Fruit fly (Drosophila melanogaster) whole organism, embryonic: ENCODE data around the gene RacGAP84C.

Experiments
- CG10267 ChIP-seq: fragments of 200-800 bp; sonication (Bioruptor generic); optimal IDR thresholded peaks from 2 replicates; lab custom pipeline; 2018; ENCODE audit warnings: missing biosample characterization, mild to moderate bottlenecking, missing genetic modification characterization, moderate library complexity
- CG10321 ChIP-seq: fragments of 200-800 bp; sonication (Bioruptor generic); IDR thresholded peaks from 2 replicates; pipeline ENCODE4 v1.3.6; 2022; ENCODE audit warnings: missing biosample characterization, missing genetic modification characterization
- CG10654 ChIP-seq: fragments of 200-800 bp; sonication (Bioruptor generic); optimal IDR thresholded peaks from 2 replicates; lab custom pipeline; 2016; ENCODE audit warnings: missing biosample characterization, missing genetic modification characterization
- CG11093 ChIP-seq: fragments of 200-800 bp; sonication (Bioruptor generic); IDR thresholded peaks from 3 replicates; pipeline ENCODE4 v1.3.6; 2022; ENCODE audit warnings: missing biosample characterization, missing genetic modification characterization
- CG13894 ChIP-seq: fragments of 200-800 bp; sonication (Bioruptor generic); optimal IDR thresholded peaks from 3 replicates; lab custom pipeline; 2018; ENCODE audit warnings: missing biosample characterization, mild to moderate bottlenecking, missing genetic modification characterization, moderate library complexity
- CG14014 ChIP-seq: fragments of 200-800 bp; sonication (Bioruptor generic); IDR thresholded peaks from 2 replicates; pipeline ENCODE4 v1.3.6; 2022; ENCODE audit warnings: missing biosample characterization, missing genetic modification characterization
- CG14860 ChIP-seq: fragments of 200-800 bp; sonication (Bioruptor generic); IDR thresholded peaks from 3 replicates; pipeline ENCODE4 v1.3.6; 2022; ENCODE audit warnings: missing biosample characterization, missing genetic modification characterization; ENCODE audit not compliant: partially characterized antibody
- CG1647 ChIP-seq: fragments of 200-800 bp; sonication (Bioruptor generic); optimal IDR thresholded peaks from 3 replicates; lab custom pipeline; 2016; ENCODE audit warnings: missing biosample characterization, missing genetic modification characterization
- CG16813 ChIP-seq: fragments of 200-800 bp; sonication (Bioruptor generic); IDR thresholded peaks from 3 replicates; pipeline ENCODE4 v1.3.6; 2022; ENCODE audit warnings: missing biosample characterization, missing genetic modification characterization; ENCODE audit not compliant: partially characterized antibody
- CG17186 ChIP-seq: fragments of 200-800 bp; sonication (Bioruptor generic); optimal IDR thresholded peaks from 3 replicates; lab custom pipeline; 2017; ENCODE audit warnings: missing biosample characterization, missing genetic modification reagents, missing genetic modification characterization
- CG1832 ChIP-seq: fragments of 200-800 bp; sonication (Bioruptor generic); optimal IDR thresholded peaks from 2 replicates; lab custom pipeline; 2017; ENCODE audit warnings: missing biosample characterization, mild to moderate bottlenecking, missing genetic modification characterization, inconsistent platforms
- CG30431 ChIP-seq: fragments of 200-800 bp; sonication (Bioruptor generic); optimal IDR thresholded peaks from 2 replicates; lab custom pipeline; 2017; ENCODE audit warnings: missing biosample characterization, missing genetic modification characterization
- CG3163 ChIP-seq: fragments of 200-800 bp; sonication (Bioruptor generic); optimal IDR thresholded peaks from 3 replicates; lab custom pipeline; 2016; ENCODE audit warnings: missing biosample characterization, missing genetic modification characterization
- CG34224 ChIP-seq: fragments of 200-800 bp; sonication (Bioruptor generic); IDR thresholded peaks from 3 replicates; pipeline ENCODE4 v1.3.6; 2022; ENCODE audit warnings: missing biosample characterization, missing genetic modification characterization; ENCODE audit not compliant: partially characterized antibody
- CG3847 ChIP-seq: fragments of 200-800 bp; sonication (Bioruptor generic); IDR thresholded peaks from 2 replicates; pipeline ENCODE4 v1.3.6; 2022; ENCODE audit warnings: missing biosample characterization, missing genetic modification characterization
- CG5180 ChIP-seq: fragments of 200-800 bp; sonication (Bioruptor generic); optimal IDR thresholded peaks from 3 replicates; lab custom pipeline; 2017; ENCODE audit warnings: missing biosample characterization, missing genetic modification characterization, mild to moderate bottlenecking, moderate library complexity, missing genetic modification reagents
- CG6765 ChIP-seq: fragments of 200-800 bp; sonication (Bioruptor generic); optimal IDR thresholded peaks from 3 replicates; lab custom pipeline; 2017; ENCODE audit warnings: missing biosample characterization, mild to moderate bottlenecking, missing genetic modification characterization
- CG7357 ChIP-seq: fragments of 200-800 bp; sonication (Bioruptor generic); IDR thresholded peaks from 3 replicates; pipeline ENCODE4 v1.3.6; 2022; ENCODE audit warnings: missing biosample characterization, missing genetic modification characterization
- CG8478 ChIP-seq: fragments of >200 bp; optimal IDR thresholded peaks from 2 replicates; lab custom pipeline; 2018
- CG8765 ChIP-seq: fragments of 200-800 bp; sonication (Bioruptor generic); IDR thresholded peaks from 2 replicates; pipeline ENCODE4 v1.3.6; 2022; ENCODE audit warnings: missing biosample characterization, missing genetic modification characterization
- Dip2 ChIP-seq: fragments of 200-800 bp; sonication (Bioruptor generic); IDR thresholded peaks from 2 replicates; pipeline ENCODE4 v1.3.6; 2022; ENCODE audit warnings: missing biosample characterization, missing genetic modification characterization
- Dref ChIP-seq: fragments of 200-800 bp; sonication (Bioruptor generic); IDR thresholded peaks from 2 replicates; pipeline ENCODE4 v1.3.6; 2022; ENCODE audit warnings: missing biosample characterization, missing genetic modification characterization
- Ets65A ChIP-seq: fragments of 200-800 bp; sonication (Bioruptor generic); peaks from one replicate; lab custom pipeline; 2016; ENCODE audit warnings: missing biosample characterization, missing genetic modification characterization
- H2.0 ChIP-seq: fragments of 200-800 bp; sonication (Bioruptor generic); IDR thresholded peaks from 2 replicates; pipeline ENCODE4 v1.3.6; 2022; ENCODE audit warnings: missing biosample characterization, missing genetic modification characterization
- Jarid2 ChIP-seq: fragments of 200-800 bp; sonication (Bioruptor generic); optimal IDR thresholded peaks from 3 replicates; lab custom pipeline; 2017; ENCODE audit warnings: mild to moderate bottlenecking, missing biosample characterization, missing genetic modification reagents, missing genetic modification characterization
- Meics ChIP-seq: fragments of 200-800 bp; sonication (Bioruptor generic); optimal IDR thresholded peaks from 2 replicates; lab custom pipeline; 2017; ENCODE audit warnings: missing biosample characterization, mild to moderate bottlenecking, missing genetic modification characterization
- Nf-YA ChIP-seq: fragments of 200-800 bp; sonication (Bioruptor generic); IDR thresholded peaks from 2 replicates; pipeline ENCODE4 v1.3.6; 2022; ENCODE audit warnings: missing biosample characterization, missing genetic modification characterization
- Nf-YB ChIP-seq: fragments of 200-800 bp; sonication (Bioruptor generic); optimal IDR thresholded peaks from 3 replicates; lab custom pipeline; 2019; ENCODE audit warnings: missing biosample characterization, mild to moderate bottlenecking, missing genetic modification characterization, moderate library complexity
- Nf-YC ChIP-seq: fragments of 200-800 bp; optimal IDR thresholded peaks from 3 replicates; lab custom pipeline; 2019; ENCODE audit warnings: missing biosample characterization, mild to moderate bottlenecking, missing genetic modification characterization, moderate library complexity
- Sry-δ ChIP-seq: fragments of 200-800 bp; sonication (Bioruptor generic); optimal IDR thresholded peaks from 2 replicates; lab custom pipeline; 2016; ENCODE audit warnings: missing biosample characterization, missing genetic modification characterization
- Tbp ChIP-seq: fragments of >200 bp; optimal IDR thresholded peaks from 2 replicates; lab custom pipeline; 2018; ENCODE audit warnings: missing biosample characterization, missing genetic modification characterization
- Trl ChIP-seq, 3 experiments: fragments of >200 bp in 2 of 3; fragments of 200-800 bp in 1 of 3; sonication (Bioruptor generic) in 1 of 3; optimal IDR thresholded peaks; 2 replicates in 1 of 3; 3 replicates in 2 of 3; lab custom pipeline; 2016 to 2017; ENCODE audit warnings: missing biosample characterization in 1 of 3, missing genetic modification characterization in 1 of 3
- Xbp1 ChIP-seq: fragments of 200-800 bp; sonication (Bioruptor generic); optimal IDR thresholded peaks from 3 replicates; lab custom pipeline; 2016; ENCODE audit warnings: missing biosample characterization, mild to moderate bottlenecking, missing genetic modification characterization
- ase ChIP-seq: fragments of 200-800 bp; sonication (Bioruptor generic); IDR thresholded peaks from 3 replicates; pipeline ENCODE4 v1.3.6; 2022; ENCODE audit warnings: missing biosample characterization, missing genetic modification characterization
- ato ChIP-seq: fragments of 200-800 bp; sonication (Bioruptor generic); IDR thresholded peaks from 2 replicates; pipeline ENCODE4 v1.3.6; 2022; ENCODE audit warnings: missing biosample characterization, missing genetic modification characterization; ENCODE audit not compliant: partially characterized antibody
- bigmax ChIP-seq: fragments of 200-800 bp; sonication (Bioruptor generic); optimal IDR thresholded peaks from 2 replicates; lab custom pipeline; 2018; ENCODE audit warnings: missing biosample characterization, mild to moderate bottlenecking, missing genetic modification characterization
- danr ChIP-seq: fragments of 200-800 bp; sonication (Bioruptor generic); IDR thresholded peaks from 2 replicates; pipeline ENCODE4 v1.3.6; 2022; ENCODE audit warnings: missing biosample characterization, missing genetic modification characterization
- dmrt11E ChIP-seq: fragments of 200-800 bp; sonication (Bioruptor generic); optimal IDR thresholded peaks from 3 replicates; lab custom pipeline; 2018; ENCODE audit warnings: missing biosample characterization, mild to moderate bottlenecking, missing genetic modification characterization, moderate library complexity
- dysf ChIP-seq: fragments of 200-800 bp; sonication (Bioruptor generic); IDR thresholded peaks from 3 replicates; pipeline ENCODE4 v1.3.6; 2022; ENCODE audit warnings: missing biosample characterization, missing genetic modification characterization
- ewg ChIP-seq: fragments of 200-800 bp; sonication (Bioruptor generic); optimal IDR thresholded peaks from 3 replicates; lab custom pipeline; 2017; ENCODE audit warnings: mild to moderate bottlenecking, missing biosample characterization, missing genetic modification reagents, missing genetic modification characterization
- fd102C ChIP-seq: fragments of 200-800 bp; sonication (Bioruptor generic); optimal IDR thresholded peaks from 2 replicates; lab custom pipeline; 2018; ENCODE audit warnings: missing biosample characterization, mild to moderate bottlenecking, missing genetic modification characterization, moderate library complexity
- gce ChIP-seq: fragments of 200-800 bp; sonication (Bioruptor generic); IDR thresholded peaks from 3 replicates; pipeline ENCODE4 v1.3.6; 2022; ENCODE audit warnings: missing biosample characterization, missing genetic modification characterization
- hbn ChIP-seq: fragments of 200-800 bp; sonication (Bioruptor generic); IDR thresholded peaks from 2 replicates; pipeline ENCODE4 v1.3.6; 2022; ENCODE audit warnings: missing biosample characterization, missing genetic modification characterization; ENCODE audit not compliant: partially characterized antibody
- her ChIP-seq: fragments of 200-800 bp; sonication (Bioruptor generic); optimal IDR thresholded peaks from 2 replicates; lab custom pipeline; 2016; ENCODE audit warnings: missing biosample characterization, missing genetic modification characterization
- kah ChIP-seq: fragments of 200-800 bp; sonication (Bioruptor generic); optimal IDR thresholded peaks from 2 replicates; lab custom pipeline; 2018; ENCODE audit warnings: missing biosample characterization, mild to moderate bottlenecking, missing genetic modification characterization
- otp ChIP-seq: fragments of 200-800 bp; sonication (Bioruptor generic); IDR thresholded peaks from 3 replicates; pipeline ENCODE4, ENCODE4 v1.3.6; 2022; ENCODE audit warnings: missing biosample characterization, missing genetic modification characterization
- slou ChIP-seq: fragments of 200-800 bp; sonication (Bioruptor generic); optimal IDR thresholded peaks from 3 replicates; lab custom pipeline; 2016; ENCODE audit warnings: missing biosample characterization, missing genetic modification characterization
- sna ChIP-seq: fragments of 200-800 bp; sonication (Bioruptor generic); IDR thresholded peaks from 2 replicates; pipeline ENCODE4 v1.3.6; 2022; ENCODE audit warnings: missing biosample characterization, missing genetic modification characterization; ENCODE audit not compliant: partially characterized antibody
- z ChIP-seq: fragments of 200-800 bp; sonication (Bioruptor generic); IDR thresholded peaks from 3 replicates; pipeline ENCODE4 v1.3.6; 2022; ENCODE audit warnings: missing biosample characterization, missing genetic modification characterization

Gene RacGAP84C

dm6 chr3R:7310576-7310975, 24.8 kb downstream of the RacGAP84C start (continued):
- TF ChIP-seq z (GFP tag; lab: Robert Waterston, UW) (peak; percentile 93), Xbp1 (GFP tag; lab: Kevin White, UChicago) (no peak), her (GFP tag; lab: Kevin White, UChicago) (no peak), CG7357 (GFP tag; lab: Robert Waterston, UW) (no peak)
- TF ChIP-seq, all 482 proteins: peak for 11

- peak; percentile 54 for TF ChIP-seq ewg (GFP tag; lab: Kevin White, UChicago)
- no peak for TF ChIP-seq Meics (GFP tag; lab: Kevin White, UChicago)
- TF ChIP-seq CG10654, result no peak
- no peak for TF ChIP-seq CG5180 (GFP tag; lab: Kevin White, UChicago)
- TF ChIP-seq CG30431 (GFP tag; lab: Kevin White, UChicago), result no peak
- TF ChIP-seq Trl (optimal IDR thresholded peaks at IDR 0.05; lab: Kevin White, UChicago), result peak; percentile 50 to 65
- no peak for TF ChIP-seq Trl (GFP tag; optimal IDR thresholded peaks at IDR 0.05; lab: Kevin White, UChicago)
- TF ChIP-seq CG14860 (GFP tag; lab: Robert Waterston, UW), result no peak
- no peak for TF ChIP-seq CG17186
- TF ChIP-seq CG1832, result peak; percentile 88
- TF ChIP-seq ato (GFP tag; lab: Robert Waterston, UW), result no peak
- no peak for TF ChIP-seq dmrt11E (tag; lab: Kevin White, UChicago)
- no peak for TF ChIP-seq gce (GFP tag; lab: Robert Waterston, UW)
- TF ChIP-seq Tbp, result no peak
- peak; percentile 89 for TF ChIP-seq CG10321 (GFP tag; lab: Robert Waterston, UW)
- TF ChIP-seq hbn, result no peak
- TF ChIP-seq Jarid2 (GFP tag; lab: Kevin White, UChicago), result no peak
- TF ChIP-seq bigmax, result no peak
- no peak for TF ChIP-seq slou (GFP tag; lab: Kevin White, UChicago)
- TF ChIP-seq Nf-YC (tag; lab: Kevin White, UChicago), result peak; percentile 98
- TF ChIP-seq CG16813 (GFP tag; lab: Robert Waterston, UW), result no peak
- peak; percentile 95 for TF ChIP-seq CG3163 (GFP tag; lab: Kevin White, UChicago)
- no peak for TF ChIP-seq CG10267 (tag; lab: Kevin White, UChicago)
- TF ChIP-seq Nf-YA (GFP tag; lab: Robert Waterston, UW), result peak; percentile 86
- TF ChIP-seq Ets65A (GFP tag; lab: Kevin White, UChicago), result no peak
- no peak for TF ChIP-seq Sry-δ (GFP tag; lab: Kevin White, UChicago)
- TF ChIP-seq ase (GFP tag; lab: Robert Waterston, UW), result no peak
- no peak for TF ChIP-seq CG8765 (GFP tag; lab: Robert Waterston, UW)
- TF ChIP-seq CG6765, result no peak
- no peak for TF ChIP-seq H2.0 (GFP tag; lab: Robert Waterston, UW)
- TF ChIP-seq CG8478 (lab: Kevin White, UChicago), result peak; percentile 92
- no peak for TF ChIP-seq kah (GFP tag; lab: Kevin White, UChicago)
- TF ChIP-seq dysf, result no peak
- TF ChIP-seq CG11093 (GFP tag; lab: Robert Waterston, UW), result no peak
- TF ChIP-seq fd102C (GFP tag; lab: Kevin White, UChicago), result no peak
- TF ChIP-seq CG1647, result no peak
- TF ChIP-seq otp (GFP tag; lab: Robert Waterston, UW), result no peak
- TF ChIP-seq CG3847, result no peak
- no peak for TF ChIP-seq danr (GFP tag; lab: Robert Waterston, UW)
- TF ChIP-seq Nf-YB (GFP tag; lab: Kevin White, UChicago), result peak; percentile 97
- 0 out of 3 replicates have a peak, but pooled peaks have one; percentile 37 for TF ChIP-seq CG34224 (GFP tag; lab: Robert Waterston, UW)
- TF ChIP-seq CG14014 (GFP tag; lab: Robert Waterston, UW), result no peak
- 0 out of 2 replicates have a peak, but pooled peaks have one; percentile 52 for TF ChIP-seq sna (GFP tag; lab: Robert Waterston, UW)
- peak; percentile 91 for TF ChIP-seq z (GFP tag; lab: Robert Waterston, UW)
- no peak for TF ChIP-seq CG13894 (tag; lab: Kevin White, UChicago)
- TF ChIP-seq Dip2, result no peak
- TF ChIP-seq Dref (GFP tag; lab: Robert Waterston, UW), result 0 out of 2 replicates have a peak, but pooled peaks have one; percentile 0
These were observed 27.3 kb downstream of the RacGAP84C start for dm6 chr3R:7313034-7313433.
